Fruit fly (Drosophila melanogaster) whole organism, embryonic: ENCODE results near the gene bib.

Source experiments
- Antp ChIP-seq: fragments of 200-800 bp; sonication (Bioruptor generic); optimal IDR thresholded peaks from 3 replicates; lab custom pipeline; 2016; ENCODE audit warnings: missing biosample characterization, missing genetic modification characterization
- Atf6 ChIP-seq: fragments of 200-800 bp; sonication (Bioruptor generic); IDR thresholded peaks from 2 replicates; pipeline ENCODE4 v1.3.6; 2022; ENCODE audit warnings: missing biosample characterization, missing genetic modification characterization
- Awh ChIP-seq: fragments of 200-800 bp; sonication (Bioruptor generic); IDR thresholded peaks from 2 replicates; pipeline ENCODE4, ENCODE4 v1.3.6; 2022; ENCODE audit warnings: missing biosample characterization, missing genetic modification characterization
- B-H2 ChIP-seq: fragments of 200-800 bp; sonication (Bioruptor generic); optimal IDR thresholded peaks from 2 replicates; lab custom pipeline; 2018; ENCODE audit warnings: missing biosample characterization, mild to moderate bottlenecking, missing genetic modification characterization
- CG10267 ChIP-seq: fragments of 200-800 bp; sonication (Bioruptor generic); optimal IDR thresholded peaks from 2 replicates; lab custom pipeline; 2018; ENCODE audit warnings: missing biosample characterization, mild to moderate bottlenecking, missing genetic modification characterization, moderate library complexity
- CG11247 ChIP-seq: fragments of 200-800 bp; sonication (Bioruptor generic); IDR thresholded peaks from 2 replicates; pipeline ENCODE4 v1.3.6; 2022; ENCODE audit warnings: missing biosample characterization, missing genetic modification characterization
- CG11398 ChIP-seq: fragments of 200-800 bp; sonication (Bioruptor generic); optimal IDR thresholded peaks from 2 replicates; lab custom pipeline; 2016; ENCODE audit warnings: missing biosample characterization, missing genetic modification characterization
- CG12744 ChIP-seq: fragments of 200-800 bp; sonication (Bioruptor generic); optimal IDR thresholded peaks from 2 replicates; lab custom pipeline; 2016; ENCODE audit warnings: missing biosample characterization, missing genetic modification characterization
- CG13123 ChIP-seq: fragments of 200-800 bp; sonication (Bioruptor generic); optimal IDR thresholded peaks from 2 replicates; lab custom pipeline; 2016; ENCODE audit warnings: missing biosample characterization, missing genetic modification characterization
- CG13775 ChIP-seq: fragments of 200-800 bp; sonication (Bioruptor generic); optimal IDR thresholded peaks from 3 replicates; lab custom pipeline; 2017; ENCODE audit warnings: missing biosample characterization, mild to moderate bottlenecking, missing genetic modification characterization
- CG15011 ChIP-seq: fragments of 200-800 bp; sonication (Bioruptor generic); optimal IDR thresholded peaks from 3 replicates; lab custom pipeline; 2018; ENCODE audit warnings: missing biosample characterization, mild to moderate bottlenecking, missing genetic modification characterization
- CG15514 ChIP-seq: fragments of 200-800 bp; sonication (Bioruptor generic); optimal IDR thresholded peaks from 3 replicates; lab custom pipeline; 2017; ENCODE audit warnings: missing biosample characterization, missing genetic modification characterization, mild to moderate bottlenecking, moderate library complexity, missing genetic modification reagents
- CG17328 ChIP-seq: fragments of 200-800 bp; sonication (Bioruptor generic); IDR thresholded peaks from 2 replicates; pipeline ENCODE4 v1.3.6; 2022; ENCODE audit warnings: missing biosample characterization, missing genetic modification characterization
- CG18599 ChIP-seq: fragments of 200-800 bp; sonication (Bioruptor generic); optimal IDR thresholded peaks from 3 replicates; lab custom pipeline; 2017; ENCODE audit warnings: missing biosample characterization, missing genetic modification characterization, mild to moderate bottlenecking, moderate library complexity, missing genetic modification reagents
- CG30431 ChIP-seq: fragments of 200-800 bp; sonication (Bioruptor generic); optimal IDR thresholded peaks from 2 replicates; lab custom pipeline; 2017; ENCODE audit warnings: missing biosample characterization, missing genetic modification characterization
- CG3995 ChIP-seq: fragments of 200-800 bp; sonication (Bioruptor generic); optimal IDR thresholded peaks from 3 replicates; lab custom pipeline; 2016; ENCODE audit warnings: missing biosample characterization, missing genetic modification characterization
- CG4328 ChIP-seq: fragments of 200-800 bp; sonication (Bioruptor generic); optimal IDR thresholded peaks from 3 replicates; lab custom pipeline; 2017; ENCODE audit warnings: missing biosample characterization, missing genetic modification reagents, missing genetic modification characterization
- CG4820 ChIP-seq: fragments of 200-800 bp; sonication (Bioruptor generic); optimal IDR thresholded peaks from 3 replicates; lab custom pipeline; 2016; ENCODE audit warnings: missing biosample characterization, missing genetic modification characterization
- CG6175 ChIP-seq: fragments of 200-800 bp; sonication (Bioruptor generic); IDR thresholded peaks from 3 replicates; pipeline ENCODE4 v1.3.6; 2022; ENCODE audit warnings: missing biosample characterization, missing genetic modification characterization
- CG7357 ChIP-seq: fragments of 200-800 bp; sonication (Bioruptor generic); IDR thresholded peaks from 3 replicates; pipeline ENCODE4 v1.3.6; 2022; ENCODE audit warnings: missing biosample characterization, missing genetic modification characterization
- CG8478 ChIP-seq: fragments of >200 bp; optimal IDR thresholded peaks from 2 replicates; lab custom pipeline; 2018
- Camta ChIP-seq: fragments of 200-800 bp; sonication (Bioruptor generic); optimal IDR thresholded peaks from 2 replicates; lab custom pipeline; 2016; ENCODE audit warnings: missing biosample characterization, missing genetic modification characterization
- Dip2 ChIP-seq: fragments of 200-800 bp; sonication (Bioruptor generic); IDR thresholded peaks from 2 replicates; pipeline ENCODE4 v1.3.6; 2022; ENCODE audit warnings: missing biosample characterization, missing genetic modification characterization
- HLH54F ChIP-seq: fragments of 200-800 bp; sonication (Bioruptor generic); optimal IDR thresholded peaks from 3 replicates; lab custom pipeline; 2016; ENCODE audit warnings: missing biosample characterization, missing genetic modification characterization
- Hmr ChIP-seq: fragments of 200-800 bp; sonication (Bioruptor generic); optimal IDR thresholded peaks from 3 replicates; lab custom pipeline; 2017; ENCODE audit warnings: mild to moderate bottlenecking, missing biosample characterization, missing genetic modification reagents, missing genetic modification characterization
- Mes4 ChIP-seq: fragments of 200-800 bp; sonication (Bioruptor generic); optimal IDR thresholded peaks from 2 replicates; lab custom pipeline; 2016; ENCODE audit warnings: missing biosample characterization, missing genetic modification characterization
- NK7.1 ChIP-seq: fragments of 200-800 bp; sonication (Bioruptor generic); optimal IDR thresholded peaks from 3 replicates; lab custom pipeline; 2016; ENCODE audit warnings: missing biosample characterization, missing genetic modification characterization
- Nf-YC ChIP-seq: fragments of 200-800 bp; optimal IDR thresholded peaks from 3 replicates; lab custom pipeline; 2019; ENCODE audit warnings: missing biosample characterization, mild to moderate bottlenecking, missing genetic modification characterization, moderate library complexity
- Ptx1 ChIP-seq: fragments of 200-800 bp; sonication (Bioruptor generic); IDR thresholded peaks from 2 replicates; pipeline ENCODE4 v1.3.6; 2022; ENCODE audit warnings: missing biosample characterization, missing genetic modification characterization
- Side ChIP-seq: fragments of 200-800 bp; sonication (Bioruptor generic); optimal IDR thresholded peaks from 2 replicates; lab custom pipeline; 2016; ENCODE audit warnings: missing biosample characterization, missing genetic modification characterization
- Sox100B ChIP-seq: fragments of 200-800 bp; sonication (Bioruptor generic); optimal IDR thresholded peaks from 3 replicates; lab custom pipeline; 2018; ENCODE audit warnings: missing biosample characterization, mild to moderate bottlenecking, missing genetic modification characterization
- Sry-δ ChIP-seq: fragments of 200-800 bp; sonication (Bioruptor generic); optimal IDR thresholded peaks from 2 replicates; lab custom pipeline; 2016; ENCODE audit warnings: missing biosample characterization, missing genetic modification characterization
- YL-1 ChIP-seq: fragments of 200-800 bp; sonication (Bioruptor generic); optimal IDR thresholded peaks from 3 replicates; lab custom pipeline; 2017; ENCODE audit warnings: missing biosample characterization, mild to moderate bottlenecking, missing genetic modification characterization
- al ChIP-seq: fragments of 200-800 bp; sonication (Bioruptor generic); IDR thresholded peaks from 2 replicates; pipeline ENCODE4 v1.3.6; 2022; ENCODE audit warnings: missing biosample characterization, missing genetic modification characterization
- cg ChIP-seq: fragments of 200-800 bp; sonication (Bioruptor generic); optimal IDR thresholded peaks from 3 replicates; lab custom pipeline; 2019; ENCODE audit warnings: missing biosample characterization, mild to moderate bottlenecking, missing genetic modification characterization, moderate library complexity
- esg ChIP-seq: fragments of 200-800 bp; sonication (Bioruptor generic); conservative IDR thresholded peaks from 2 replicates; pipeline ENCODE4 v1.3.6; 2022; ENCODE audit warnings: missing biosample characterization, missing genetic modification characterization
- ewg ChIP-seq: fragments of 200-800 bp; sonication (Bioruptor generic); optimal IDR thresholded peaks from 3 replicates; lab custom pipeline; 2017; ENCODE audit warnings: mild to moderate bottlenecking, missing biosample characterization, missing genetic modification reagents, missing genetic modification characterization
- gcm2 ChIP-seq: fragments of 200-800 bp; sonication (Bioruptor generic); optimal IDR thresholded peaks from 2 replicates; lab custom pipeline; 2016; ENCODE audit warnings: missing biosample characterization, missing genetic modification characterization
- ham ChIP-seq: fragments of 200-800 bp; sonication (Bioruptor generic); IDR thresholded peaks from 2 replicates; pipeline ENCODE4 v1.3.6; 2022; ENCODE audit warnings: missing biosample characterization, missing genetic modification characterization
- insv ChIP-seq, 2 experiments: fragments of 200-800 bp; sonication (Bioruptor generic); optimal IDR thresholded peaks; 3 replicates each; lab custom pipeline; 2016 to 2018; ENCODE audit warnings: missing biosample characterization in 2 of 2, missing genetic modification characterization in 2 of 2
- mam ChIP-seq: fragments of 200-800 bp; sonication (Bioruptor generic); optimal IDR thresholded peaks from 3 replicates; lab custom pipeline; 2016; ENCODE audit warnings: missing biosample characterization, missing genetic modification characterization
- oc ChIP-seq: fragments of 200-800 bp; sonication (Bioruptor generic); optimal IDR thresholded peaks from 2 replicates; lab custom pipeline; 2018; ENCODE audit warnings: missing biosample characterization, mild to moderate bottlenecking, missing genetic modification characterization, moderate library complexity
- p53 ChIP-seq: fragments of 200-800 bp; sonication (Bioruptor generic); optimal IDR thresholded peaks from 2 replicates; lab custom pipeline; 2016; ENCODE audit warnings: missing biosample characterization, missing genetic modification characterization
- peb ChIP-seq: fragments of 200-800 bp; sonication (Bioruptor generic); IDR thresholded peaks from 2 replicates; pipeline ENCODE4 v1.3.6; 2022; ENCODE audit warnings: missing biosample characterization, missing genetic modification characterization
- sc ChIP-seq, 3 experiments: fragments of >200 bp in 2 of 3; fragments of 200-800 bp in 1 of 3; sonication (Bioruptor generic) in 1 of 3; optimal IDR thresholded peaks; 2 replicates in 2 of 3; 3 replicates in 1 of 3; lab custom pipeline; 2017; ENCODE audit warnings: mild to moderate bottlenecking in 1 of 3, missing biosample characterization in 1 of 3, missing genetic modification characterization in 1 of 3, missing genetic modification reagents in 1 of 3
- sd ChIP-seq: fragments of 200-800 bp; sonication (Bioruptor generic); optimal IDR thresholded peaks from 3 replicates; lab custom pipeline; 2018; ENCODE audit warnings: missing biosample characterization, mild to moderate bottlenecking, missing genetic modification characterization, moderate library complexity
- sna ChIP-seq: fragments of 200-800 bp; sonication (Bioruptor generic); IDR thresholded peaks from 2 replicates; pipeline ENCODE4 v1.3.6; 2022; ENCODE audit warnings: missing biosample characterization, missing genetic modification characterization; ENCODE audit not compliant: partially characterized antibody
- sqz ChIP-seq: fragments of 200-800 bp; sonication (Bioruptor generic); optimal IDR thresholded peaks from 3 replicates; lab custom pipeline; 2018; ENCODE audit warnings: missing biosample characterization, mild to moderate bottlenecking, missing genetic modification characterization
- unc-4 ChIP-seq: fragments of 200-800 bp; sonication (Bioruptor generic); IDR thresholded peaks from 2 replicates; pipeline ENCODE4 v1.3.6; 2022; ENCODE audit warnings: missing biosample characterization, missing genetic modification characterization; ENCODE audit not compliant: partially characterized antibody
- z ChIP-seq: fragments of 200-800 bp; sonication (Bioruptor generic); IDR thresholded peaks from 3 replicates; pipeline ENCODE4 v1.3.6; 2022; ENCODE audit warnings: missing biosample characterization, missing genetic modification characterization
- zen ChIP-seq: fragments of 200-800 bp; sonication (Bioruptor generic); optimal IDR thresholded peaks from 3 replicates; lab custom pipeline; 2018; ENCODE audit warnings: missing biosample characterization, mild to moderate bottlenecking, missing genetic modification characterization, moderate library complexity

The bib gene

dm6 chr2L:10003593-10003992 lies 19.1 kb downstream of the bib start, which contains the start of gene Ndf (continued):
- TF ChIP-seq CG13775 (GFP tag; lab: Kevin White, UChicago), result peak; percentile 52
- TF ChIP-seq z (GFP tag; lab: Robert Waterston, UW), result no peak
- TF ChIP-seq Mes4 (GFP tag; lab: Kevin White, UChicago), result peak; percentile 24
- no peak for TF ChIP-seq CG18599
- peak; percentile 37 for TF ChIP-seq Side (GFP tag; lab: Kevin White, UChicago)
- TF ChIP-seq Ptx1, result peak; percentile 60
- peak; percentile 18 for TF ChIP-seq gcm2
- TF ChIP-seq CG15011 (GFP tag; lab: Kevin White, UChicago), result no peak
- TF ChIP-seq peb (GFP tag; lab: Robert Waterston, UW), result no peak
- peak; percentile 41 for TF ChIP-seq HLH54F
- peak; percentile 57 for TF ChIP-seq al (GFP tag; lab: Robert Waterston, UW)
- TF ChIP-seq CG6175 (GFP tag; lab: Robert Waterston, UW), result peak; percentile 36; the same call in 1 of the 3 replicates
- TF ChIP-seq zen (tag; lab: Kevin White, UChicago), result peak; percentile 59
- TF ChIP-seq Awh (GFP tag; lab: Robert Waterston, UW), result 0 out of 2 replicates have a peak, but pooled peaks have one; percentile 8
- peak; percentile 47 for TF ChIP-seq CG3995 (GFP tag; lab: Kevin White, UChicago)
- TF ChIP-seq Antp (GFP tag; lab: Kevin White, UChicago), result peak; percentile 61
- TF ChIP-seq CG12744 (GFP tag; lab: Kevin White, UChicago), result peak; percentile 25
- TF ChIP-seq Camta, result peak; percentile 47
- peak; percentile 65 for TF ChIP-seq CG4820 (GFP tag; lab: Kevin White, UChicago)
- TF ChIP-seq CG17328 (GFP tag; lab: Robert Waterston, UW), result peak; percentile 68
- TF ChIP-seq CG10267, result peak; percentile 98
- TF ChIP-seq ewg (GFP tag; lab: Kevin White, UChicago), result peak; percentile 66
- TF ChIP-seq NK7.1 (GFP tag; lab: Kevin White, UChicago), result no peak
- TF ChIP-seq CG13123 (GFP tag; lab: Kevin White, UChicago), result peak; percentile 3
- peak; percentile 72 for TF ChIP-seq mam (GFP tag; lab: Kevin White, UChicago)
- no peak for TF ChIP-seq Dip2 (GFP tag; lab: Robert Waterston, UW)
- peak; percentile 32 for TF ChIP-seq CG30431
- no peak for TF ChIP-seq cg
- TF ChIP-seq CG4328 (GFP tag; lab: Kevin White, UChicago), result peak; percentile 59
- TF ChIP-seq oc (tag; lab: Kevin White, UChicago), result peak; percentile 4
- TF ChIP-seq CG11398 (GFP tag; lab: Kevin White, UChicago), result no peak
- TF ChIP-seq ham, result no peak
- peak; percentile 77 for TF ChIP-seq Hmr
- TF ChIP-seq Atf6 (GFP tag; lab: Robert Waterston, UW), result peak; percentile 66
- no peak for TF ChIP-seq CG8478 (lab: Kevin White, UChicago)
- TF ChIP-seq sd (tag; lab: Kevin White, UChicago), result peak; percentile 52
- TF ChIP-seq esg (GFP tag; lab: Robert Waterston, UW), result no peak; the same call in 1 of the 2 replicates
- peak; percentile 73 for TF ChIP-seq YL-1 (GFP tag; lab: Kevin White, UChicago)
- TF ChIP-seq p53 (GFP tag; lab: Kevin White, UChicago), result no peak
- peak; percentile 86 for TF ChIP-seq Sry-δ (GFP tag; lab: Kevin White, UChicago)
- peak; percentile 65 for TF ChIP-seq sna (GFP tag; lab: Robert Waterston, UW)
- no peak for TF ChIP-seq insv (GFP tag; optimal IDR thresholded peaks at IDR 0.05; lab: Kevin White, UChicago)
- TF ChIP-seq sc (optimal IDR thresholded peaks at IDR 0.05; lab: Kevin White, UChicago), result no peak
- TF ChIP-seq sc (GFP tag; optimal IDR thresholded peaks at IDR 0.05; lab: Kevin White, UChicago), result no peak
- TF ChIP-seq B-H2 (GFP tag; lab: Kevin White, UChicago), result peak; percentile 82
- no peak for TF ChIP-seq CG7357
- peak; percentile 32 for TF ChIP-seq sqz (GFP tag; lab: Kevin White, UChicago)
- TF ChIP-seq CG15514, result peak; percentile 91
- peak; percentile 46 for TF ChIP-seq Sox100B
- peak; percentile 70 for TF ChIP-seq CG11247 (GFP tag; lab: Robert Waterston, UW)
- TF ChIP-seq unc-4, result peak; percentile 71
- TF ChIP-seq Nf-YC (tag; lab: Kevin White, UChicago), result peak; percentile 57
